Worm (Caenorhabditis elegans) whole organism, L4 larva: ENCODE results near the gene C26H9A.3.

Experiments
- ZK546.5 ChIP-seq, 2 experiments: sonication (generic microtip); optimal IDR thresholded peaks; 2 replicates each; lab custom pipeline; 2017; ENCODE audit warnings: missing biosample characterization in 2 of 2, missing genetic modification characterization in 2 of 2
- ces-1 ChIP-seq: fragments of 150-350 bp; sonication (generic microtip); optimal IDR thresholded peaks from 4 replicates; lab custom pipeline; 2014; ENCODE audit warnings: missing biosample characterization, missing genetic modification reagents, missing genetic modification characterization
- fkh-10 ChIP-seq: fragments of 150-350 bp; optimal IDR thresholded peaks from 2 replicates; lab custom pipeline; 2014; ENCODE audit warnings: missing biosample characterization, missing genetic modification reagents, missing genetic modification characterization
- fos-1 ChIP-seq: fragments of 150-350 bp; optimal IDR thresholded peaks from 2 replicates; lab custom pipeline; 2014; ENCODE audit warnings: missing biosample characterization, missing genetic modification characterization
- lin-39 ChIP-seq: fragments of 150-350 bp; optimal IDR thresholded peaks from 2 replicates; lab custom pipeline; 2014; ENCODE audit warnings: missing biosample characterization, missing genetic modification reagents, missing genetic modification characterization
- lsy-2 ChIP-seq, 2 experiments: fragments of 150-350 bp in 1 of 2; sonication (generic microtip) in 1 of 2; optimal IDR thresholded peaks; 2 replicates each; lab custom pipeline; 2014 to 2017; ENCODE audit warnings: missing biosample characterization in 2 of 2, missing genetic modification characterization in 2 of 2
- nhr-111 ChIP-seq: fragments of 200-800 bp; sonication (Bioruptor generic); optimal IDR thresholded peaks from 2 replicates; lab custom pipeline; 2018; ENCODE audit warnings: mild to moderate bottlenecking, missing genetic modification characterization, missing compliant biosample characterization
- nhr-28 ChIP-seq: fragments of 150-350 bp; optimal IDR thresholded peaks from 2 replicates; lab custom pipeline; 2014; ENCODE audit warnings: missing biosample characterization, missing genetic modification characterization
- php-3 ChIP-seq: fragments of 200-800 bp; sonication (Bioruptor generic); IDR thresholded peaks from 2 replicates; pipeline ENCODE4 v1.3.6; 2022; ENCODE audit warnings: missing genetic modification reagents, missing genetic modification characterization, missing compliant biosample characterization
- saeg-2 ChIP-seq: fragments of 200-800 bp; sonication (Bioruptor generic); IDR thresholded peaks from 2 replicates; pipeline ENCODE4 v1.3.6; 2022; ENCODE audit warnings: missing genetic modification reagents, missing genetic modification characterization, missing compliant biosample characterization
- snpc-4 ChIP-seq: fragments of 150-350 bp; optimal IDR thresholded peaks from 2 replicates; lab custom pipeline; 2014; ENCODE audit warnings: missing biosample characterization, missing genetic modification characterization
- spr-1 ChIP-seq: sonication (generic microtip); optimal IDR thresholded peaks from 2 replicates; lab custom pipeline; 2016; ENCODE audit warnings: mild to moderate bottlenecking, missing genetic modification characterization, missing compliant biosample characterization

- TF ChIP-seq lsy-2 (tag; optimal IDR thresholded peaks at IDR 0.05; lab: Kevin White, UChicago) (no peak), saeg-2 (GFP tag; lab: Robert Waterston, UW) (no peak), ZK546.5 (tag; optimal IDR thresholded peaks at IDR 0.05; lab: Kevin White, UChicago) (no peak), spr-1 (tag; lab: Kevin White, UChicago) (no peak), fos-1 (tag; lab: Kevin White, UChicago) (no peak), fkh-10 (GFP tag; lab: Kevin White, UChicago) (no peak), snpc-4 (no peak), lin-39 (tag; lab: Kevin White, UChicago) (no peak), nhr-111 (GFP tag; lab: Kevin White, UChicago) (no peak), ces-1 (GFP tag; lab: Kevin White, UChicago) (no peak), php-3 (GFP tag; lab: Robert Waterston, UW) (no peak), nhr-28 (tag; lab: Kevin White, UChicago) (no peak)
These were observed 18.3 kb downstream of the C26H9A.3 start for ce11 chrIV:12620921-12621320.
